Worm (Caenorhabditis elegans) whole organism, L1 larva: Measurements from ENCODE around the gene T11F9.10.

Experiments
- C34B4.2 ChIP-seq: sonication (generic microtip); optimal IDR thresholded peaks from 2 replicates; lab custom pipeline; 2017; ENCODE audit warnings: mild to moderate bottlenecking, missing genetic modification characterization, missing compliant biosample characterization
- F16B12.6 ChIP-seq: fragments of 150-350 bp; optimal IDR thresholded peaks from 2 replicates; lab custom pipeline; 2014; ENCODE audit warnings: missing biosample characterization, missing genetic modification characterization
- alr-1 ChIP-seq: fragments of 200-800 bp; sonication (Bioruptor generic); optimal IDR thresholded peaks from 2 replicates; lab custom pipeline; 2018; ENCODE audit warnings: borderline replicate concordance, mild to moderate bottlenecking, missing genetic modification characterization, missing compliant biosample characterization
- ceh-63 ChIP-seq: fragments of 200-800 bp; sonication (Bioruptor generic); optimal IDR thresholded peaks from 2 replicates; lab custom pipeline; 2018; ENCODE audit warnings: mild to moderate bottlenecking, missing genetic modification characterization, missing compliant biosample characterization
- dpl-1 ChIP-seq, 3 experiments: fragments of 150-350 bp in 2 of 3; sonication (generic microtip) in 1 of 3; optimal IDR thresholded peaks; 2 replicates each; lab custom pipeline; 2014 to 2017; ENCODE audit warnings: missing biosample characterization in 3 of 3, missing genetic modification characterization in 3 of 3, missing genetic modification reagents in 3 of 3
- dsc-1 ChIP-seq: sonication (generic microtip); optimal IDR thresholded peaks from 2 replicates; lab custom pipeline; 2016; ENCODE audit warnings: mild to moderate bottlenecking, missing genetic modification characterization, missing compliant biosample characterization
- efl-1 ChIP-seq, 4 experiments: fragments of 150-350 bp; optimal IDR thresholded peaks in 3 of 4; peaks in 1 of 4; 1 replicate in 1 of 4; 2 replicates in 3 of 4; lab custom pipeline; 2014; ENCODE audit warnings: missing biosample characterization in 2 of 4, missing genetic modification characterization in 2 of 4, missing genetic modification reagents in 2 of 4
- egl-13 ChIP-seq: sonication (generic microtip); optimal IDR thresholded peaks from 2 replicates; lab custom pipeline; 2016; ENCODE audit warnings: missing genotype, missing genetic modification reagents, missing genetic modification characterization, missing compliant biosample characterization
- ets-5 ChIP-seq: fragments of 200-800 bp; sonication (Bioruptor generic); IDR thresholded peaks from 2 replicates; pipeline ENCODE4 v1.3.6; 2022; ENCODE audit warnings: missing genetic modification characterization, missing compliant biosample characterization
- fos-1 ChIP-seq: fragments of 150-350 bp; optimal IDR thresholded peaks from 2 replicates; lab custom pipeline; 2014; ENCODE audit warnings: missing biosample characterization, missing genetic modification characterization
- hlh-17 ChIP-seq: fragments of 200-800 bp; sonication (Bioruptor generic); optimal IDR thresholded peaks from 2 replicates; lab custom pipeline; 2018; ENCODE audit warnings: missing genetic modification characterization, mild to moderate bottlenecking, missing compliant biosample characterization, moderate library complexity, borderline replicate concordance
- hpl-2 ChIP-seq: fragments of 150-350 bp; optimal IDR thresholded peaks from 2 replicates; lab custom pipeline; 2014; ENCODE audit warnings: missing biosample characterization, missing genetic modification reagents, missing genetic modification characterization
- isw-1 ChIP-seq: fragments of 200-800 bp; sonication (Bioruptor generic); IDR thresholded peaks from 2 replicates; pipeline ENCODE4 v1.3.6; 2022; ENCODE audit warnings: missing genetic modification characterization, missing compliant biosample characterization
- lin-14 ChIP-seq: fragments of 200-800 bp; sonication (Bioruptor generic); optimal IDR thresholded peaks from 2 replicates; lab custom pipeline; 2018; ENCODE audit warnings: mild to moderate bottlenecking, missing genetic modification characterization, moderate library complexity, missing compliant biosample characterization
- lin-15B ChIP-seq: fragments of 150-350 bp; sonication (generic microtip); optimal IDR thresholded peaks from 3 replicates; lab custom pipeline; 2014; ENCODE audit warnings: missing biosample characterization, missing genetic modification characterization
- lin-35 ChIP-seq, 2 experiments: fragments of 150-350 bp; optimal IDR thresholded peaks; 2 replicates each; lab custom pipeline; 2014; ENCODE audit warnings: missing biosample characterization in 2 of 2, missing genetic modification characterization in 2 of 2, missing genetic modification reagents in 2 of 2
- lsy-2 ChIP-seq, 2 experiments: fragments of 150-350 bp; optimal IDR thresholded peaks; 2 replicates each; lab custom pipeline; 2014; ENCODE audit warnings: missing biosample characterization in 2 of 2, missing genetic modification characterization in 2 of 2
- mdl-1 ChIP-seq, 2 experiments: fragments of 150-350 bp; optimal IDR thresholded peaks; 2 replicates each; lab custom pipeline; 2014 to 2017; ENCODE audit warnings: missing biosample characterization in 2 of 2, missing genetic modification characterization in 2 of 2, inconsistent platforms in 1 of 2
- nhr-19 ChIP-seq: fragments of 200-800 bp; sonication (Bioruptor generic); conservative IDR thresholded peaks from 2 replicates; pipeline ENCODE4 v1.3.6; 2022; ENCODE audit warnings: missing genetic modification characterization, missing compliant biosample characterization
- nhr-237 ChIP-seq: fragments of 150-350 bp; optimal IDR thresholded peaks from 2 replicates; lab custom pipeline; 2014; ENCODE audit warnings: missing biosample characterization, missing genetic modification characterization
- nhr-28 ChIP-seq: fragments of 150-350 bp; optimal IDR thresholded peaks from 2 replicates; lab custom pipeline; 2014; ENCODE audit warnings: missing biosample characterization, missing genetic modification characterization
- nhr-76 ChIP-seq: sonication (generic microtip); optimal IDR thresholded peaks from 2 replicates; lab custom pipeline; 2017; ENCODE audit warnings: missing biosample characterization, missing genetic modification characterization
- nhr-77 ChIP-seq: fragments of 150-350 bp; optimal IDR thresholded peaks from 2 replicates; lab custom pipeline; 2014; ENCODE audit warnings: missing biosample characterization, missing genetic modification characterization
- pqm-1 ChIP-seq: sonication (generic microtip); optimal IDR thresholded peaks from 3 replicates; lab custom pipeline; 2017; ENCODE audit warnings: missing biosample characterization, missing genetic modification characterization
- skn-1 ChIP-seq: fragments of 150-350 bp; optimal IDR thresholded peaks from 2 replicates; lab custom pipeline; 2014; ENCODE audit warnings: missing biosample characterization, missing genetic modification characterization
- snu-23 ChIP-seq: sonication (generic microtip); optimal IDR thresholded peaks from 2 replicates; lab custom pipeline; 2016; ENCODE audit warnings: missing genetic modification characterization, missing compliant biosample characterization
- sox-4 ChIP-seq: sonication (generic microtip); optimal IDR thresholded peaks from 2 replicates; lab custom pipeline; 2016; ENCODE audit warnings: missing genetic modification characterization, missing compliant biosample characterization
- swsn-7 ChIP-seq: sonication (generic microtip); optimal IDR thresholded peaks from 2 replicates; lab custom pipeline; 2016; ENCODE audit warnings: missing genetic modification characterization, missing compliant biosample characterization
- tbx-2 ChIP-seq: sonication (generic microtip); optimal IDR thresholded peaks from 2 replicates; lab custom pipeline; 2016; ENCODE audit warnings: missing genetic modification characterization, missing compliant biosample characterization
- unc-30 ChIP-seq: sonication (generic microtip); optimal IDR thresholded peaks from 2 replicates; lab custom pipeline; 2017; ENCODE audit warnings: missing biosample characterization, missing genetic modification characterization
- vab-15 ChIP-seq: sonication (generic microtip); optimal IDR thresholded peaks from 2 replicates; lab custom pipeline; 2017; ENCODE audit warnings: missing genotype, mild to moderate bottlenecking, missing genetic modification characterization, missing compliant biosample characterization
- zip-4 ChIP-seq: fragments of 200-800 bp; sonication (Bioruptor generic); optimal IDR thresholded peaks from 2 replicates; lab custom pipeline; 2018; ENCODE audit warnings: mild to moderate bottlenecking, missing genetic modification characterization, moderate library complexity, missing compliant biosample characterization
- ztf-11 ChIP-seq, 2 experiments: sonication (generic microtip); optimal IDR thresholded peaks; 2 replicates each; lab custom pipeline; 2016 to 2017; ENCODE audit warnings: missing genetic modification characterization in 2 of 2, missing biosample characterization in 1 of 2, missing compliant biosample characterization in 1 of 2
- ztf-4 ChIP-seq: fragments of 150-350 bp; optimal IDR thresholded peaks from 2 replicates; lab custom pipeline; 2014; ENCODE audit warnings: missing biosample characterization, missing genetic modification characterization

Gene T11F9.10

DNA sequence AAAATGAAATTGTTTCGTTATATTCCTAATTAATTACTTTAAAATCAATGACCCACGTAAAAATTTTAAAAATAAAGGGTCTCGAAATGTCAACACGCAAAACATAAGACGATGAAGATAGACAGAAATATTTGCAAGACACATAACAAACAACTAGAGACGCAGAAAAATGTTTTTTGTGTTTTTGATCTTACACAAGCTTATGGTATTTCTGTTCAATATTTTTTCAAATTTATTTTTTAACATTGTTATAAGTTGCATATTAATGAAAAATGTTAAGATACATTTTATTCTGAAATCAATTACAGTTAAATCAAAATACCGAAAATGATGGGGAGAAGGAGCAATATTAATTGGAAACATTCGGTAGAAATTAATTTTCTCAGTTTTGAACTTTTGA is 26.7 kb downstream of the T11F9.10 start, which contains the start of gene C55A6.3:
Gene C55A6.3 (minus strand): TSS at position 101 of the 400 bp plus-strand sequence.
- no peak for TF ChIP-seq fos-1 (tag; lab: Kevin White, UChicago)
- TF ChIP-seq lin-35 (GFP tag; optimal IDR thresholded peaks at IDR 0.05; lab: Kevin White, UChicago), result no peak
- no peak for TF ChIP-seq ceh-63 (GFP tag; lab: Kevin White, UChicago)
- TF ChIP-seq unc-30 (tag; lab: Kevin White, UChicago), result no peak
- no peak for TF ChIP-seq nhr-77 (tag; lab: Kevin White, UChicago)
- no peak for TF ChIP-seq ets-5 (GFP tag; lab: Robert Waterston, UW)
- no peak for TF ChIP-seq ztf-4 (tag; lab: Kevin White, UChicago)
- TF ChIP-seq F16B12.6 (tag; lab: Kevin White, UChicago), result no peak
- no peak for TF ChIP-seq tbx-2 (tag; lab: Kevin White, UChicago)
- no peak for TF ChIP-seq zip-4 (GFP tag; lab: Kevin White, UChicago)
- TF ChIP-seq C34B4.2 (tag; lab: Kevin White, UChicago), result no peak
- TF ChIP-seq nhr-19, result no peak
- no peak for TF ChIP-seq egl-13 (tag; lab: Kevin White, UChicago)
- no peak for TF ChIP-seq mdl-1 (tag; optimal IDR thresholded peaks at IDR 0.05; lab: Kevin White, UChicago)
- TF ChIP-seq vab-15 (tag; lab: Kevin White, UChicago), result no peak
- no peak for TF ChIP-seq pqm-1
- TF ChIP-seq nhr-28 (tag; lab: Kevin White, UChicago), result no peak
- no peak for TF ChIP-seq lin-15B
- no peak for TF ChIP-seq swsn-7 (tag; lab: Kevin White, UChicago)

- TF ChIP-seq nhr-237 (tag; lab: Kevin White, UChicago), result no peak
- TF ChIP-seq zip-4 (GFP tag; lab: Kevin White, UChicago), result no peak
- no peak for TF ChIP-seq alr-1 (tag; lab: Kevin White, UChicago)
- no peak for TF ChIP-seq nhr-28 (tag; lab: Kevin White, UChicago)
- no peak for TF ChIP-seq hlh-17 (GFP tag; lab: Kevin White, UChicago)
- no peak for TF ChIP-seq unc-30 (tag; lab: Kevin White, UChicago)
- TF ChIP-seq snu-23 (GFP tag; lab: Kevin White, UChicago), result no peak
- no peak for TF ChIP-seq ztf-11 (tag; optimal IDR thresholded peaks at IDR 0.05; lab: Kevin White, UChicago)
- no peak for TF ChIP-seq dsc-1
- TF ChIP-seq lsy-2 (tag; optimal IDR thresholded peaks at IDR 0.05; lab: Kevin White, UChicago), result no peak
- TF ChIP-seq nhr-76 (tag; lab: Kevin White, UChicago), result no peak
Observed at ce11 chrV:11514677-11515076, 27.9 kb downstream of the T11F9.10 start, which contains the start of gene C55A6.6. Gene C55A6.6 (minus strand): TSS chrV:11514737.

DNA sequence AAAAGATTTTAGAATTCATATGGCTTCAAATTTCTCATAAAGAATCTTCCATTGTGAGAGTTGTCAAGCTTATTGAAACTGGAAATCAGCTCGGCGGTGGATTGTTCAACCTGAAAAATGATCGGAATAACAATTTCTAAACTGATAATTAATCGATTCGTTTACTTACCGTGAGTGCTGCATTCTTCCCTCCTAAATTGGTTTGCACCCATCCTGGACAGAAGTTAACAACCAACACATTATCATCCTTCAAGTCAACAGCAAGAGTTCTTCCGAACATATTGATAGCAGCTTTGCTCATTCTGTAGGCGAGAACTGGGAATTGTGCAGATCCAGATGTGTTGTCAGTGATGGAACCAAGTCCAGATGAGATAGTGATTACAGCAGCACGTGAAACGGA is 28.4 kb downstream of the T11F9.10 start:
- TF ChIP-seq efl-1 (optimal IDR thresholded peaks at IDR 0.05; lab: Kevin White, UChicago), result no peak
- peak in 1 of 2 experiments; percentile 31 for TF ChIP-seq efl-1 (GFP tag; optimal IDR thresholded peaks at IDR 0.05 in 1 of 2; lab: Kevin White, UChicago)
- peak; percentile 21 for TF ChIP-seq dsc-1
- TF ChIP-seq hpl-2 (GFP tag; lab: Kevin White, UChicago), result no peak
- TF ChIP-seq, all 84 proteins: peak for 2

ce11 chrV:11516141-11516591 is 29.4 kb downstream of the T11F9.10 start, which contains the start of gene sdz-8:
Gene sdz-8 (minus strand): TSS chrV:11516191.
- TF ChIP-seq lin-14 (GFP tag; lab: Kevin White, UChicago), result peak; percentile 26
- no peak for TF ChIP-seq mdl-1 (tag; optimal IDR thresholded peaks at IDR 0.05; lab: Kevin White, UChicago)
- TF ChIP-seq skn-1, result peak; percentile 93
- no peak for TF ChIP-seq efl-1 (optimal IDR thresholded peaks at IDR 0.05; lab: Kevin White, UChicago)
- peak in 1 of 2 experiments; percentile 58 for TF ChIP-seq efl-1 (GFP tag; optimal IDR thresholded peaks at IDR 0.05 in 1 of 2; lab: Kevin White, UChicago)
- no peak for TF ChIP-seq isw-1 (GFP tag; lab: Robert Waterston, UW)
- TF ChIP-seq, all 84 proteins: peak for 3

- no peak for TF ChIP-seq sox-4 (tag; lab: Kevin White, UChicago)
- no peak for TF ChIP-seq dpl-1 (GFP tag; optimal IDR thresholded peaks at IDR 0.05; lab: Kevin White, UChicago)
Observed at ce11 chrV:11517789-11518188, 31.0 kb downstream of the T11F9.10 start, which contains the start of gene C55A6.4. Gene C55A6.4 (minus strand): TSS chrV:11517889.
